Worm (Caenorhabditis elegans): ENCODE measurements around the gene npr-15.

The npr-15 gene

ce11 chrIII:3681351-3681938 lies 13.0 kb downstream of the npr-15 start:
- TF ChIP-seq egl-27 (tag; optimal IDR thresholded peaks at IDR 0.05), result no peak
- no peak for TF ChIP-seq ZK546.5 (tag; optimal IDR thresholded peaks at IDR 0.05)
- no peak for TF ChIP-seq nhr-43 (tag; optimal IDR thresholded peaks at IDR 0.05; ENCODE audit: poor library complexity, severe bottlenecking)
- TF ChIP-seq nhr-237 (tag; optimal IDR thresholded peaks at IDR 0.05), result no peak
- no peak for TF ChIP-seq eor-1 (tag; optimal IDR thresholded peaks at IDR 0.05)
- TF ChIP-seq sea-2 (GFP tag; optimal IDR thresholded peaks at IDR 0.05), result no peak
- TF ChIP-seq nfya-1 (tag; optimal IDR thresholded peaks at IDR 0.05; ENCODE audit: insufficient read depth), result peak; percentile 32
- TF ChIP-seq nhr-23 (tag; optimal IDR thresholded peaks at IDR 0.05), result peak; percentile 23
- no peak for TF ChIP-seq unc-62 (GFP tag; optimal IDR thresholded peaks at IDR 0.05)
- peak; percentile 29 for TF ChIP-seq hmg-11 (tag; optimal IDR thresholded peaks at IDR 0.05)
- no peak for TF ChIP-seq lin-39 (tag; optimal IDR thresholded peaks at IDR 0.05)
- TF ChIP-seq ztf-11 (tag; optimal IDR thresholded peaks at IDR 0.05), result no peak
- no peak for TF ChIP-seq fos-1 (tag; optimal IDR thresholded peaks at IDR 0.05)
- no peak for TF ChIP-seq unc-39 (tag; optimal IDR thresholded peaks at IDR 0.05)
- TF ChIP-seq daf-12 (tag; optimal IDR thresholded peaks at IDR 0.05), result no peak

DNA sequence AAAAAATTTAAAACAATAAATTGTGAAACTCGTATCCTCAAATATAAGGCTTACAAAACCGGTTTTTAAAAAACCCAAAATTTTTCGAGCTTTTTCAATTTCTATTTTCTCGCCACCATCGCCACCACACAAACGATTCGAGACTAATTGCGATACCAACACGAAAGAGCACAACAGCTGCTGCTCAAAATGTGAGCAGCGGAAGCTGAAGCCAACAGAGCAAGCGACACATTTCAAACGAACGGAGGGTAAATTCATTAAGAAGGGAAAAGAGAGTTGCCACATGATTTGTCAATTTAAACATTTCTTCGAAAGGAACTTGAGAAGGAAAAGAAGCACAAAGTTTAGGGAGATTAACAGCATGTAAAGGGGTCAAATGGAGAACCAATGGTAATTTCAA lies 15.4 kb downstream of the npr-15 start:
- no peak for TF ChIP-seq hmg-11 (tag; optimal IDR thresholded peaks at IDR 0.05)
- peak; percentile 36 for TF ChIP-seq lin-39 (tag; optimal IDR thresholded peaks at IDR 0.05)

DNA sequence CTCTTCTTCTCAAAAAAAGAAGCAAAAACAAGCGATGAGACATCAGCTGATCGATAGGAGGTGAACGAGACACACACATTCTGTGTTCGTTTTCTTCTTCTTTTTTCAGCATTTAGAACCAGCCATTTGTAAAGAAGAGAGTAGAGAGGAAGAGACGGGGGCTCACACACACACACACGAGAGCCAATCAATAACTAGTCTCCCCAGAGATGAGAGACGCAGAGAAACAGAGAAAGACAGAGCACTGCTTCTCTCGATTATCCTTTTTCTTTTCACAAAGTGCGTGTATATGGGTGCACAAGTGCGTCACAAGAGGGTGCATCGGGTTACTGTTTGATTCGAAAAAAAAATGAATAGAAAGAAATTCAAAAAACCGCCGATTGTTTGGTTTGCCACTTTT lies 17.1 kb downstream of the npr-15 start:
- TF ChIP-seq pha-4 (tag; optimal IDR thresholded peaks at IDR 0.05) (peak; percentile 63), egl-5 (tag; optimal IDR thresholded peaks at IDR 0.05) (peak; percentile 80), jun-1 (tag; optimal IDR thresholded peaks at IDR 0.05) (peak; percentile 15), nfya-1 (tag; optimal IDR thresholded peaks at IDR 0.05; ENCODE audit: insufficient read depth) (peak; percentile 83), mml-1 (tag; optimal IDR thresholded peaks at IDR 0.05) (no peak), ZK546.5 (tag; optimal IDR thresholded peaks at IDR 0.05) (no peak), nhr-11 (tag; optimal IDR thresholded peaks at IDR 0.05) (no peak), fkh-2 (tag; optimal IDR thresholded peaks at IDR 0.05) (peak; percentile 5), lin-39 (tag; optimal IDR thresholded peaks at IDR 0.05) (peak; percentile 89), tbx-2 (tag; optimal IDR thresholded peaks at IDR 0.05) (peak; percentile 11), fkh-10 (GFP tag; optimal IDR thresholded peaks at IDR 0.05) (peak; percentile 82), snpc-4 (tag; optimal IDR thresholded peaks at IDR 0.05) (peak; percentile 17), lin-15B (tag; optimal IDR thresholded peaks at IDR 0.05) (peak; percentile 43), hmg-11 (tag; optimal IDR thresholded peaks at IDR 0.05) (peak; percentile 78), ceh-82 (tag; optimal IDR thresholded peaks at IDR 0.05) (no peak), ceh-28 (tag; optimal IDR thresholded peaks at IDR 0.05) (peak; percentile 90), sea-2 (GFP tag; optimal IDR thresholded peaks at IDR 0.05) (peak; percentile 18), skn-1 (tag; optimal IDR thresholded peaks at IDR 0.05) (no peak), lsy-12 (tag; optimal IDR thresholded peaks at IDR 0.05) (peak; percentile 15), ama-1 (optimal IDR thresholded peaks at IDR 0.05) (peak; percentile 26)

DNA sequence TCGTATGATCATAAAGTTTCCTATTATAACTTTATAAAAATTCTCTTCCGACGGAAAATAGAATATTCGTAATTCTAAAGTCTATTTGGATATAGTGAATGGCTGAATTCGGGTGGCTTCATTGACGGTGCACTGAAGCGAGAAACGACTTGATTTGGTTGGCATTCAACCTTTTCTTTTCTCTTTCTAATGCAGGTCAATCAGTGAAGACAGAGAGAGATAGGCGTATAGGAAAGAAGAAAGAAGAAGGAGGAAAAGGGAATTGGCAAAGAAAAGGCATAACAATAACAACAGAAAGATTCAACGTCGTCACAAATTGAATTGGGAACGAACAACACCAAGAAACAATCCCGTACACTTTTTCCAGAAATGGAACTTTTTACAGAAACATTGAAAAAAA lies 19.0 kb downstream of the npr-15 start:
- TF ChIP-seq aly-2 (tag; optimal IDR thresholded peaks at IDR 0.05) (no peak), egl-5 (tag; optimal IDR thresholded peaks at IDR 0.05) (no peak)

DNA sequence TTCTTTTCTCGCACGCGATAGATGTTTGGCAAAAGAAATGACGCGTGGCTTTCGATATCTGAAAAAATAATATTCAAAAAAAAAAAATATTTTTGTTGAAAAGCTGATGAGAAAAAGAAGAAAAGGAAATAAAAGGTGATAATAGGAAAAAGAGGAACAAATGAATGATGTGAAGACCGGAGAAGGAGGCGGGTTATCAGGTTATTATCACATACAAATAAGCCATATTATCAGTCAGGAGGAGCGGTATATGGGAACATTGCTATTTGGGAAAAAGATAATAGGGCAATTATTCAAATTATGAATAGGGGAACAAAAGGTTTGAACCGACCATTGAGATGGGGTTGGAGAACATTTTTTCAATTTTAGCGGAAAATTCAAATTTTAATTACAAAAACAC lies 20.3 kb downstream of the npr-15 start:
- TF ChIP-seq mdl-1 (tag; optimal IDR thresholded peaks at IDR 0.05), result no peak
- no peak for TF ChIP-seq nhr-11 (tag; optimal IDR thresholded peaks at IDR 0.05)
- TF ChIP-seq ztf-11 (tag; optimal IDR thresholded peaks at IDR 0.05), result no peak
- TF ChIP-seq snpc-4 (tag; optimal IDR thresholded peaks at IDR 0.05), result no peak
- no peak for TF ChIP-seq eor-1 (tag; optimal IDR thresholded peaks at IDR 0.05)
- TF ChIP-seq fos-1 (tag; optimal IDR thresholded peaks at IDR 0.05), result no peak
- TF ChIP-seq elt-3 (tag; optimal IDR thresholded peaks at IDR 0.05), result no peak
- TF ChIP-seq nhr-76 (tag; optimal IDR thresholded peaks at IDR 0.05), result no peak
- no peak for TF ChIP-seq ceh-9 (tag; optimal IDR thresholded peaks at IDR 0.05)
- no peak for TF ChIP-seq unc-39 (tag; optimal IDR thresholded peaks at IDR 0.05)
- TF ChIP-seq zag-1 (tag; optimal IDR thresholded peaks at IDR 0.05), result no peak

Data from whole organism, L3 larva.